Worm (Caenorhabditis elegans) whole organism, young adult: Measurements from ENCODE around the gene gpa-3.

Source experiments
- B0035.1 ChIP-seq: sonication (generic microtip); optimal IDR thresholded peaks from 2 replicates; lab custom pipeline; 2016; ENCODE audit warnings: missing genetic modification characterization, mild to moderate bottlenecking, missing compliant biosample characterization, missing genotype, missing genetic modification reagents
- B0336.3 ChIP-seq: fragments of 200-800 bp; sonication (Bioruptor generic); IDR thresholded peaks from 2 replicates; pipeline ENCODE4 v1.3.6; 2022; ENCODE audit warnings: missing genetic modification characterization, missing compliant biosample characterization
- D2030.7 ChIP-seq: fragments of 200-800 bp; sonication (Bioruptor generic); IDR thresholded peaks from 2 replicates; pipeline ENCODE4 v1.3.6; 2022; ENCODE audit warnings: missing genetic modification reagents, missing genetic modification characterization, missing compliant biosample characterization
- F23B12.7 ChIP-seq: sonication (generic microtip); optimal IDR thresholded peaks from 2 replicates; lab custom pipeline; 2017; ENCODE audit warnings: missing genetic modification characterization, mild to moderate bottlenecking, missing compliant biosample characterization, antibody characterized with exemption, moderate library complexity; ENCODE audit not compliant: insufficient read depth
- F55B11.4 ChIP-seq: sonication (generic microtip); optimal IDR thresholded peaks from 2 replicates; lab custom pipeline; 2016; ENCODE audit warnings: missing compliant biosample characterization, missing genetic modification characterization, borderline replicate concordance; ENCODE audit not compliant: insufficient read depth
- F57C9.4 ChIP-seq: sonication (generic microtip); optimal IDR thresholded peaks from 2 replicates; lab custom pipeline; 2017; ENCODE audit warnings: mild to moderate bottlenecking, missing genetic modification characterization, missing compliant biosample characterization
- K11D2.4 ChIP-seq: fragments of 200-800 bp; sonication (Bioruptor generic); IDR thresholded peaks from 2 replicates; pipeline ENCODE4 v1.3.6; 2022; ENCODE audit warnings: missing genetic modification reagents, missing genetic modification characterization, missing compliant biosample characterization
- T07F8.4 ChIP-seq: sonication (generic microtip); optimal IDR thresholded peaks from 2 replicates; lab custom pipeline; 2016; ENCODE audit warnings: mild to moderate bottlenecking, missing genetic modification characterization, moderate library complexity, missing compliant biosample characterization
- T26A5.8 ChIP-seq: sonication (generic microtip); optimal IDR thresholded peaks from 2 replicates; lab custom pipeline; 2016; ENCODE audit warnings: missing genetic modification characterization, missing compliant biosample characterization
- Y53G8AR.9 ChIP-seq: fragments of 200-800 bp; sonication (Bioruptor generic); conservative IDR thresholded peaks from 2 replicates; pipeline ENCODE4 v1.3.6; 2022; ENCODE audit warnings: missing genetic modification reagents, missing genetic modification characterization, missing compliant biosample characterization
- Y56A3A.18 ChIP-seq: fragments of 200-800 bp; sonication (Bioruptor generic); IDR thresholded peaks from 2 replicates; pipeline ENCODE4 v1.3.6; 2022; ENCODE audit warnings: missing genetic modification reagents, missing genetic modification characterization, missing compliant biosample characterization
- Y79H2A.3 ChIP-seq: fragments of 200-800 bp; sonication (Bioruptor generic); conservative IDR thresholded peaks from 2 replicates; pipeline ENCODE4 v1.3.6; 2022; ENCODE audit warnings: missing genetic modification reagents, missing genetic modification characterization, missing compliant biosample characterization
- Y95B8A.8 ChIP-seq: fragments of 200-800 bp; sonication (Bioruptor generic); IDR thresholded peaks from 2 replicates; pipeline ENCODE4 v1.3.6; 2022; ENCODE audit warnings: missing genetic modification reagents, missing genetic modification characterization, missing compliant biosample characterization
- aptf-2 ChIP-seq: fragments of 200-800 bp; sonication (Bioruptor generic); conservative IDR thresholded peaks from 2 replicates; pipeline ENCODE4 v1.3.6; 2022; ENCODE audit warnings: missing genetic modification reagents, missing genetic modification characterization, missing compliant biosample characterization
- aptf-3 ChIP-seq: fragments of 200-800 bp; sonication (Bioruptor generic); IDR thresholded peaks from 2 replicates; pipeline ENCODE4 v1.3.6; 2022; ENCODE audit warnings: missing genetic modification characterization, missing compliant biosample characterization
- ccch-3 ChIP-seq: fragments of 200-800 bp; sonication (Bioruptor generic); optimal IDR thresholded peaks from 2 replicates; lab custom pipeline; 2018; ENCODE audit warnings: mild to moderate bottlenecking, missing genetic modification characterization, missing compliant biosample characterization
- ceh-40 ChIP-seq: fragments of 200-800 bp; sonication (Bioruptor generic); IDR thresholded peaks from 2 replicates; pipeline ENCODE4 v1.3.6; 2022; ENCODE audit warnings: missing genetic modification characterization, missing compliant biosample characterization
- ceh-58 ChIP-seq: fragments of 200-800 bp; sonication (Bioruptor generic); IDR thresholded peaks from 2 replicates; pipeline ENCODE4 v1.3.6; 2022; ENCODE audit warnings: missing genetic modification characterization, missing compliant biosample characterization
- dox-1 ChIP-seq: fragments of 200-800 bp; sonication (Bioruptor generic); IDR thresholded peaks from 2 replicates; pipeline ENCODE4 v1.3.6; 2022; ENCODE audit warnings: missing genetic modification reagents, missing genetic modification characterization, missing compliant biosample characterization
- dpl-1 ChIP-seq: fragments of 150-350 bp; optimal IDR thresholded peaks from 2 replicates; lab custom pipeline; 2014; ENCODE audit warnings: missing biosample characterization, missing genetic modification reagents, missing genetic modification characterization
- ekl-4 ChIP-seq: fragments of 200-800 bp; sonication (Bioruptor generic); IDR thresholded peaks from 2 replicates; pipeline ENCODE4 v1.3.6; 2022; ENCODE audit warnings: missing genetic modification reagents, missing genetic modification characterization, missing compliant biosample characterization
- hlh-26 ChIP-seq: fragments of 200-800 bp; sonication (Bioruptor generic); conservative IDR thresholded peaks from 2 replicates; pipeline ENCODE4 v1.3.6; 2022; ENCODE audit warnings: missing genetic modification reagents, missing genetic modification characterization, missing compliant biosample characterization
- hmg-1.2 ChIP-seq: fragments of 200-800 bp; sonication (Bioruptor generic); IDR thresholded peaks from 2 replicates; pipeline ENCODE4 v1.3.6; 2022; ENCODE audit warnings: missing genetic modification reagents, missing genetic modification characterization, missing compliant biosample characterization
- hrde-1 ChIP-seq: sonication (generic microtip); optimal IDR thresholded peaks from 2 replicates; lab custom pipeline; 2016; ENCODE audit warnings: missing genetic modification characterization, mild to moderate bottlenecking, missing compliant biosample characterization, moderate library complexity, missing genotype, missing genetic modification reagents, borderline replicate concordance
- let-526 ChIP-seq: fragments of 200-800 bp; sonication (Bioruptor generic); IDR thresholded peaks from 2 replicates; pipeline ENCODE4 v1.3.6; 2022; ENCODE audit warnings: missing genetic modification reagents, missing genetic modification characterization, missing compliant biosample characterization
- lin-26 ChIP-seq: fragments of 200-800 bp; sonication (Bioruptor generic); IDR thresholded peaks from 2 replicates; pipeline ENCODE4 v1.3.6; 2022; ENCODE audit warnings: missing genetic modification reagents, missing genetic modification characterization, missing compliant biosample characterization
- lin-35 ChIP-seq, 3 experiments: fragments of 150-350 bp in 2 of 3; sonication (generic microtip) in 1 of 3; optimal IDR thresholded peaks; 2 replicates each; lab custom pipeline; 2014 to 2018; ENCODE audit warnings: missing biosample characterization in 3 of 3, missing genetic modification characterization in 3 of 3, missing genetic modification reagents in 3 of 3
- lin-54 ChIP-seq: fragments of 200-800 bp; sonication (Bioruptor generic); optimal IDR thresholded peaks from 2 replicates; lab custom pipeline; 2018; ENCODE audit warnings: mild to moderate bottlenecking, missing genetic modification characterization, missing compliant biosample characterization
- lir-1 ChIP-seq: fragments of 200-800 bp; sonication (Bioruptor generic); conservative IDR thresholded peaks from 2 replicates; pipeline ENCODE4 v1.3.6; 2022; ENCODE audit warnings: missing genetic modification reagents, missing genetic modification characterization, missing compliant biosample characterization
- madf-8 ChIP-seq: fragments of 200-800 bp; sonication (Bioruptor generic); conservative IDR thresholded peaks from 2 replicates; pipeline ENCODE4 v1.3.6; 2022; ENCODE audit warnings: missing genetic modification reagents, missing genetic modification characterization, missing compliant biosample characterization
- nfya-1 ChIP-seq: sonication (generic microtip); optimal IDR thresholded peaks from 2 replicates; lab custom pipeline; 2017; ENCODE audit warnings: antibody characterized with exemption, missing compliant biosample characterization, missing genetic modification characterization, borderline replicate concordance; ENCODE audit not compliant: insufficient read depth
- nfyb-1 ChIP-seq: fragments of 200-800 bp; sonication (Bioruptor generic); IDR thresholded peaks from 2 replicates; pipeline ENCODE4 v1.3.6; 2022; ENCODE audit warnings: missing genetic modification reagents, missing genetic modification characterization, missing compliant biosample characterization
- nhr-120 ChIP-seq: fragments of 200-800 bp; sonication (Bioruptor generic); IDR thresholded peaks from 2 replicates; pipeline ENCODE4 v1.3.6; 2022; ENCODE audit warnings: missing genetic modification characterization, missing compliant biosample characterization
- nhr-179 ChIP-seq: sonication (generic microtip); optimal IDR thresholded peaks from 2 replicates; lab custom pipeline; 2016; ENCODE audit warnings: mild to moderate bottlenecking, missing genetic modification characterization, missing compliant biosample characterization
- nhr-27 ChIP-seq: fragments of 200-800 bp; sonication (Bioruptor generic); optimal IDR thresholded peaks from 2 replicates; lab custom pipeline; 2018; ENCODE audit warnings: mild to moderate bottlenecking, missing genetic modification characterization, moderate library complexity, missing compliant biosample characterization
- pbrm-1 ChIP-seq: fragments of 200-800 bp; sonication (Bioruptor generic); IDR thresholded peaks from 2 replicates; pipeline ENCODE4 v1.3.6; 2022; ENCODE audit warnings: missing genetic modification reagents, missing genetic modification characterization, missing compliant biosample characterization
- rcor-1 ChIP-seq: fragments of 200-800 bp; sonication (Bioruptor generic); IDR thresholded peaks from 2 replicates; pipeline ENCODE4 v1.3.6; 2022; ENCODE audit warnings: missing genetic modification reagents, missing genetic modification characterization, missing compliant biosample characterization
- rec-8 ChIP-seq, 2 experiments: sonication (generic microtip); optimal IDR thresholded peaks; 2 replicates each; lab custom pipeline; 2016; ENCODE audit warnings: mild to moderate bottlenecking in 2 of 2, missing genetic modification characterization in 2 of 2, missing genetic modification reagents in 2 of 2, missing genotype in 2 of 2, missing biosample characterization in 1 of 2, missing compliant biosample characterization in 1 of 2, moderate library complexity in 1 of 2
- sdz-38 ChIP-seq: sonication (generic microtip); optimal IDR thresholded peaks from 2 replicates; lab custom pipeline; 2016; ENCODE audit warnings: missing genotype, missing genetic modification characterization, missing compliant biosample characterization
- snpc-1.1 ChIP-seq: sonication (generic microtip); optimal IDR thresholded peaks from 2 replicates; lab custom pipeline; 2017; ENCODE audit warnings: missing genetic modification characterization, mild to moderate bottlenecking, missing compliant biosample characterization, antibody characterized with exemption, moderate library complexity, missing genotype, missing genetic modification reagents; ENCODE audit not compliant: insufficient read depth
- snpc-3.4 ChIP-seq: sonication (generic microtip); optimal IDR thresholded peaks from 2 replicates; lab custom pipeline; 2017; ENCODE audit warnings: missing genetic modification characterization, mild to moderate bottlenecking, missing compliant biosample characterization, antibody characterized with exemption, moderate library complexity, missing genotype, missing genetic modification reagents
- tbx-9 ChIP-seq: sonication (generic microtip); optimal IDR thresholded peaks from 2 replicates; lab custom pipeline; 2016; ENCODE audit warnings: borderline replicate concordance, missing genetic modification characterization, inconsistent platforms, missing compliant biosample characterization
- unc-130 ChIP-seq: sonication (generic microtip); optimal IDR thresholded peaks from 2 replicates; lab custom pipeline; 2016; ENCODE audit warnings: missing genetic modification reagents, missing genetic modification characterization, missing compliant biosample characterization
- unc-62 ChIP-seq: fragments of 150-350 bp; optimal IDR thresholded peaks from 2 replicates; lab custom pipeline; 2014; ENCODE audit warnings: missing biosample characterization, missing genetic modification reagents, missing genetic modification characterization
- ztf-22 ChIP-seq: fragments of 200-800 bp; sonication (Bioruptor generic); optimal IDR thresholded peaks from 2 replicates; lab custom pipeline; 2018; ENCODE audit warnings: mild to moderate bottlenecking, missing genetic modification characterization, moderate library complexity, missing compliant biosample characterization
- ztf-3 ChIP-seq: fragments of 200-800 bp; sonication (Bioruptor generic); optimal IDR thresholded peaks from 2 replicates; lab custom pipeline; 2018; ENCODE audit warnings: mild to moderate bottlenecking, missing genetic modification characterization, missing compliant biosample characterization

Gene gpa-3

DNA sequence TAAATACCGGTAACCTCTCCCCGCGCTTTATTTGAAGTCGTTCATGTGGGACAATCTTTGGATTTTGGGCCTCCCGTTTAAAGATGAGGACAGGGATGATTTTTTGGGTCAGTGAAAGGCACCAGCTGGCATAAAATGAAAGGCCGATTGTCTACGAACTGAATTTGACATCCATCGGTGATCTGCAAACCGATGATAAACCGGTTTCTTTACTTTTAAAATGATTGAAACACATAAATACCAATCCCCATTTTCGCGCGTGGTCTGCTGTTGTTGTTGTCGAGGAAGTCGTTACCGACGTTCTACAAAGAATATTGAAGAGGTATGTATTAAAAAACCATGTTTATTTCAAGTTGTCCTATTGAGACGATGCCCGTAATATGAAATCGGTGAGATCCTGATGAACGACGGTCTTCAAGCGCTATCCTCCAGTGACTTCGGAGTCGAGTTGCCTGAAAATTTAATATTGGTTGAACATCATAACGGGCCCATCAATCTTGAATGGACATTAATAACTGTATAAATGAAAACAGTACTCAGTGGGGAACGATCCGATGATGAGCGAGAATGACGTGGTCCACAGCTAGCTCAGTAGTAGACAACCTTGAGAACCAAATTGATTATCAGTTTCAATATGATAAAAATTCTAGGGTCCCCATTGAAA is 16.5 kb downstream of the gpa-3 start:
- TF ChIP-seq ceh-58 (GFP tag; lab: Robert Waterston, UW) = peak; percentile 69; the same call in 1 of the 2 replicates
- no peak for TF ChIP-seq dpl-1
- no peak for TF ChIP-seq tbx-9 (tag; lab: Kevin White, UChicago)
- peak; percentile 56 for TF ChIP-seq hmg-1.2 (GFP tag; lab: Robert Waterston, UW)
- TF ChIP-seq ceh-40 (GFP tag; lab: Robert Waterston, UW) = 0 out of 2 replicates have a peak, but pooled peaks have one; percentile 76
- no peak for TF ChIP-seq lin-35 (GFP tag; optimal IDR thresholded peaks at IDR 0.05; lab: Kevin White, UChicago)
- TF ChIP-seq D2030.7 = peak; percentile 49; the same call in 1 of the 2 replicates
- peak; percentile 92 for TF ChIP-seq Y53G8AR.9
- no peak for TF ChIP-seq unc-62 (GFP tag; lab: Kevin White, UChicago)
- TF ChIP-seq lir-1 (GFP tag; lab: Robert Waterston, UW) = 0 out of 2 replicates have a peak, but pooled peaks have one; percentile 27
- no peak for TF ChIP-seq nhr-120 (GFP tag; lab: Robert Waterston, UW)
- TF ChIP-seq B0336.3 = peak; percentile 8; the same call in 1 of the 2 replicates
- TF ChIP-seq ekl-4 = peak; percentile 77
- peak; percentile 91 for TF ChIP-seq dox-1
- no peak for TF ChIP-seq T07F8.4 (tag; lab: Kevin White, UChicago)
- TF ChIP-seq F57C9.4 (tag; lab: Kevin White, UChicago) = no peak
- TF ChIP-seq F23B12.7 (tag; lab: Kevin White, UChicago) = peak; percentile 8
- TF ChIP-seq hlh-26 (GFP tag; lab: Robert Waterston, UW) = no peak
- TF ChIP-seq sdz-38 = no peak
- TF ChIP-seq Y56A3A.18 = peak; percentile 50
- peak; percentile 74 for TF ChIP-seq pbrm-1 (GFP tag; lab: Robert Waterston, UW)
- TF ChIP-seq nfya-1 (tag; lab: Kevin White, UChicago) = no peak
- TF ChIP-seq aptf-3 (GFP tag; lab: Robert Waterston, UW) = peak; percentile 57; the same call in 1 of the 2 replicates
- no peak; the same call in 1 of the 2 replicates for TF ChIP-seq lin-26 (GFP tag; lab: Robert Waterston, UW)
- no peak for TF ChIP-seq T26A5.8 (tag; lab: Kevin White, UChicago)
- peak; percentile 82 for TF ChIP-seq K11D2.4
- TF ChIP-seq ccch-3 (GFP tag; lab: Kevin White, UChicago) = no peak
- no peak for TF ChIP-seq nhr-179 (tag; lab: Kevin White, UChicago)
- no peak for TF ChIP-seq unc-130 (GFP tag; lab: Kevin White, UChicago)
- TF ChIP-seq nfyb-1 (GFP tag; lab: Robert Waterston, UW) = peak; percentile 86
- TF ChIP-seq hrde-1 (tag; lab: Kevin White, UChicago) = peak; percentile 44
- TF ChIP-seq snpc-3.4 = no peak
- TF ChIP-seq lin-54 = no peak
- TF ChIP-seq Y95B8A.8 (GFP tag; lab: Robert Waterston, UW) = peak; percentile 82
- TF ChIP-seq rcor-1 (GFP tag; lab: Robert Waterston, UW) = peak; percentile 62; the same call in 1 of the 2 replicates
- no peak for TF ChIP-seq rec-8 (tag; optimal IDR thresholded peaks at IDR 0.05; lab: Kevin White, UChicago)
- peak; percentile 15 for TF ChIP-seq snpc-1.1 (tag; lab: Kevin White, UChicago)
- TF ChIP-seq nhr-27 = peak; percentile 56
- TF ChIP-seq ztf-22 (GFP tag; lab: Kevin White, UChicago) = no peak
- TF ChIP-seq Y79H2A.3 (GFP tag; lab: Robert Waterston, UW) = peak; percentile 91
- no peak for TF ChIP-seq B0035.1
- no peak for TF ChIP-seq F55B11.4
- no peak for TF ChIP-seq ztf-3 (GFP tag; lab: Kevin White, UChicago)
- peak; percentile 21; the same call in 1 of the 2 replicates for TF ChIP-seq let-526 (GFP tag; lab: Robert Waterston, UW)
- TF ChIP-seq aptf-2 (GFP tag; lab: Robert Waterston, UW) = no peak
- no peak; the same call in 1 of the 2 replicates for TF ChIP-seq madf-8 (GFP tag; lab: Robert Waterston, UW)
